Fruit fly (Drosophila melanogaster) whole organism, embryonic: ENCODE results near the gene Egfrap.

Source experiments
- Blimp-1 ChIP-seq: fragments of 200-800 bp; sonication (Bioruptor generic); optimal IDR thresholded peaks from 3 replicates; lab custom pipeline; 2018; ENCODE audit warnings: missing biosample characterization, missing genetic modification characterization, mild to moderate bottlenecking, moderate library complexity, missing genetic modification reagents
- CG11504 ChIP-seq: fragments of 200-800 bp; sonication (Bioruptor generic); optimal IDR thresholded peaks from 3 replicates; lab custom pipeline; 2019; ENCODE audit warnings: missing biosample characterization, mild to moderate bottlenecking, missing genetic modification characterization, moderate library complexity
- CG13424 ChIP-seq: fragments of 200-800 bp; sonication (Bioruptor generic); optimal IDR thresholded peaks from 2 replicates; lab custom pipeline; 2019; ENCODE audit warnings: missing biosample characterization, mild to moderate bottlenecking, missing genetic modification characterization, moderate library complexity
- CG14050 ChIP-seq: fragments of 200-800 bp; sonication (Bioruptor generic); IDR thresholded peaks from 3 replicates; pipeline ENCODE4 v1.3.6; 2022; ENCODE audit warnings: missing biosample characterization, missing genetic modification characterization
- CG1529 ChIP-seq: fragments of 200-800 bp; sonication (Bioruptor generic); optimal IDR thresholded peaks from 3 replicates; lab custom pipeline; 2018; ENCODE audit warnings: missing biosample characterization, missing genetic modification characterization
- CG15601 ChIP-seq: fragments of 200-800 bp; sonication (Bioruptor generic); optimal IDR thresholded peaks from 3 replicates; lab custom pipeline; 2019; ENCODE audit warnings: missing biosample characterization, mild to moderate bottlenecking, missing genetic modification characterization, moderate library complexity
- CG15696 ChIP-seq: fragments of 200-800 bp; sonication (Bioruptor generic); optimal IDR thresholded peaks from 2 replicates; lab custom pipeline; 2019; ENCODE audit warnings: missing biosample characterization, mild to moderate bottlenecking, missing genetic modification characterization, moderate library complexity
- CG17328 ChIP-seq: fragments of 200-800 bp; sonication (Bioruptor generic); IDR thresholded peaks from 2 replicates; pipeline ENCODE4 v1.3.6; 2022; ENCODE audit warnings: missing biosample characterization, missing genetic modification characterization
- CG18599 ChIP-seq: fragments of 200-800 bp; sonication (Bioruptor generic); optimal IDR thresholded peaks from 3 replicates; lab custom pipeline; 2017; ENCODE audit warnings: missing biosample characterization, missing genetic modification characterization, mild to moderate bottlenecking, moderate library complexity, missing genetic modification reagents
- CG30020 ChIP-seq: fragments of 200-800 bp; optimal IDR thresholded peaks from 2 replicates; lab custom pipeline; 2019; ENCODE audit warnings: missing biosample characterization, mild to moderate bottlenecking, missing genetic modification characterization, moderate library complexity
- CG31224 ChIP-seq: fragments of 200-800 bp; sonication (Bioruptor generic); IDR thresholded peaks from 2 replicates; pipeline ENCODE4 v1.3.6; 2022; ENCODE audit warnings: missing biosample characterization, missing genetic modification characterization
- CG34376 ChIP-seq: fragments of 200-800 bp; sonication (Bioruptor generic); optimal IDR thresholded peaks from 2 replicates; lab custom pipeline; 2018; ENCODE audit warnings: missing biosample characterization, mild to moderate bottlenecking, missing genetic modification characterization
- CG4282 ChIP-seq: fragments of 200-800 bp; sonication (Bioruptor generic); optimal IDR thresholded peaks from 2 replicates; lab custom pipeline; 2016; ENCODE audit warnings: missing biosample characterization, missing genetic modification characterization
- CG4707 ChIP-seq: fragments of 200-800 bp; sonication (Bioruptor generic); optimal IDR thresholded peaks from 2 replicates; lab custom pipeline; 2018; ENCODE audit warnings: missing biosample characterization, mild to moderate bottlenecking, missing genetic modification characterization, moderate library complexity
- CG5180 ChIP-seq: fragments of 200-800 bp; sonication (Bioruptor generic); optimal IDR thresholded peaks from 3 replicates; lab custom pipeline; 2017; ENCODE audit warnings: missing biosample characterization, missing genetic modification characterization, mild to moderate bottlenecking, moderate library complexity, missing genetic modification reagents
- CG6683 ChIP-seq: fragments of 200-800 bp; sonication (Bioruptor generic); optimal IDR thresholded peaks from 2 replicates; lab custom pipeline; 2017; ENCODE audit warnings: missing biosample characterization, mild to moderate bottlenecking, missing genetic modification characterization, missing genetic modification reagents
- CG6791 ChIP-seq: fragments of 200-800 bp; sonication (Bioruptor generic); IDR thresholded peaks from 3 replicates; pipeline ENCODE4 v1.3.6; 2022; ENCODE audit warnings: missing biosample characterization, missing genetic modification characterization; ENCODE audit not compliant: partially characterized antibody
- CG7556 ChIP-seq: fragments of 200-800 bp; sonication (Bioruptor generic); optimal IDR thresholded peaks from 2 replicates; lab custom pipeline; 2017; ENCODE audit warnings: missing biosample characterization, mild to moderate bottlenecking, missing genetic modification characterization
- CTCF ChIP-seq: fragments of 200-800 bp; sonication (Bioruptor generic); optimal IDR thresholded peaks from 2 replicates; lab custom pipeline; 2017; ENCODE audit warnings: missing biosample characterization, mild to moderate bottlenecking, missing genetic modification characterization, moderate library complexity
- D ChIP-seq, 2 experiments: fragments of 200-800 bp in 1 of 2; fragments of >200 bp in 1 of 2; sonication (Bioruptor generic) in 1 of 2; optimal IDR thresholded peaks; 2 replicates in 1 of 2; 3 replicates in 1 of 2; lab custom pipeline; 2017; ENCODE audit warnings: mild to moderate bottlenecking in 1 of 2, missing biosample characterization in 1 of 2, missing genetic modification characterization in 1 of 2, missing genetic modification reagents in 1 of 2
- D19A ChIP-seq: fragments of 200-800 bp; optimal IDR thresholded peaks from 3 replicates; lab custom pipeline; 2019; ENCODE audit warnings: missing biosample characterization, mild to moderate bottlenecking, missing genetic modification characterization, moderate library complexity
- Deaf1 ChIP-seq: fragments of 200-800 bp; optimal IDR thresholded peaks from 3 replicates; lab custom pipeline; 2019; ENCODE audit warnings: missing biosample characterization, mild to moderate bottlenecking, missing genetic modification characterization, moderate library complexity
- Drgx ChIP-seq: fragments of 200-800 bp; sonication (Bioruptor generic); IDR thresholded peaks from 2 replicates; pipeline ENCODE4 v1.3.6; 2022; ENCODE audit warnings: missing biosample characterization, missing genetic modification characterization
- Ets65A ChIP-seq: fragments of 200-800 bp; sonication (Bioruptor generic); peaks from one replicate; lab custom pipeline; 2016; ENCODE audit warnings: missing biosample characterization, missing genetic modification characterization
- Gug ChIP-seq: fragments of 200-800 bp; sonication (Bioruptor generic); IDR thresholded peaks from 4 replicates; pipeline ENCODE4 v1.3.6; 2022; ENCODE audit warnings: missing biosample characterization, missing genetic modification characterization
- HLHmδ ChIP-seq: fragments of 200-800 bp; sonication (Bioruptor generic); optimal IDR thresholded peaks from 2 replicates; lab custom pipeline; 2018; ENCODE audit warnings: missing biosample characterization, mild to moderate bottlenecking, missing genetic modification characterization, moderate library complexity
- Hr51 ChIP-seq, 2 experiments: fragments of 200-800 bp; sonication (Bioruptor generic); optimal IDR thresholded peaks; 2 replicates in 1 of 2; 3 replicates in 1 of 2; lab custom pipeline; 2016 to 2018; ENCODE audit warnings: missing biosample characterization in 2 of 2, missing genetic modification characterization in 2 of 2, mild to moderate bottlenecking in 1 of 2, moderate library complexity in 1 of 2
- Mes4 ChIP-seq: fragments of 200-800 bp; sonication (Bioruptor generic); optimal IDR thresholded peaks from 2 replicates; lab custom pipeline; 2016; ENCODE audit warnings: missing biosample characterization, missing genetic modification characterization
- Usf ChIP-seq: fragments of 200-800 bp; sonication (Bioruptor generic); optimal IDR thresholded peaks from 2 replicates; lab custom pipeline; 2017; ENCODE audit warnings: missing genotype, missing biosample characterization, missing genetic modification characterization
- br ChIP-seq: fragments of >200 bp; optimal IDR thresholded peaks from 2 replicates; lab custom pipeline; 2017
- cg ChIP-seq: fragments of 200-800 bp; sonication (Bioruptor generic); optimal IDR thresholded peaks from 3 replicates; lab custom pipeline; 2019; ENCODE audit warnings: missing biosample characterization, mild to moderate bottlenecking, missing genetic modification characterization, moderate library complexity
- chif ChIP-seq, 2 experiments: fragments of 200-800 bp; sonication (Bioruptor generic); optimal IDR thresholded peaks; 3 replicates each; lab custom pipeline; 2016; ENCODE audit warnings: missing biosample characterization in 2 of 2, missing genetic modification characterization in 2 of 2
- crol ChIP-seq: fragments of 200-800 bp; sonication (Bioruptor generic); IDR thresholded peaks from 2 replicates; pipeline ENCODE4 v1.3.6; 2022; ENCODE audit warnings: missing biosample characterization, missing genetic modification characterization
- mirr ChIP-seq: fragments of 200-800 bp; sonication (Bioruptor generic); optimal IDR thresholded peaks from 3 replicates; lab custom pipeline; 2018; ENCODE audit warnings: missing biosample characterization, mild to moderate bottlenecking, missing genetic modification characterization
- mld ChIP-seq: fragments of 200-800 bp; sonication (Bioruptor generic); IDR thresholded peaks from 3 replicates; pipeline ENCODE4 v1.3.6; 2022; ENCODE audit warnings: missing biosample characterization, missing genetic modification characterization; ENCODE audit not compliant: partially characterized antibody
- nom ChIP-seq: fragments of 200-800 bp; sonication (Bioruptor generic); optimal IDR thresholded peaks from 2 replicates; lab custom pipeline; 2017; ENCODE audit warnings: missing biosample characterization, missing genetic modification characterization, mild to moderate bottlenecking, moderate library complexity, missing genetic modification reagents
- onecut ChIP-seq: fragments of 200-800 bp; sonication (Bioruptor generic); IDR thresholded peaks from 2 replicates; pipeline ENCODE4 v1.3.6; 2022; ENCODE audit warnings: missing biosample characterization, missing genetic modification characterization
- pan ChIP-seq, 4 experiments: fragments of >200 bp in 3 of 4; fragments of 200-800 bp in 1 of 4; sonication (Bioruptor generic) in 1 of 4; optimal IDR thresholded peaks in 3 of 4; IDR thresholded peaks in 1 of 4; 2 replicates each; pipeline versions ENCODE4 v1.3.6 to Lab custom; 2017 to 2022; ENCODE audit warnings: missing biosample characterization in 2 of 4, missing genetic modification characterization in 2 of 4, mixed read lengths in 1 of 4
- phol ChIP-seq: fragments of 200-800 bp; sonication (Bioruptor generic); optimal IDR thresholded peaks from 3 replicates; lab custom pipeline; 2018; ENCODE audit warnings: missing biosample characterization, mild to moderate bottlenecking, missing genetic modification characterization, moderate library complexity
- psq ChIP-seq: fragments of 200-800 bp; sonication (Bioruptor generic); optimal IDR thresholded peaks from 2 replicates; lab custom pipeline; 2017; ENCODE audit warnings: missing biosample characterization, missing genetic modification characterization
- sens ChIP-seq: fragments of 200-800 bp; sonication (Bioruptor generic); peaks from one replicate; lab custom pipeline; 2016; ENCODE audit warnings: missing biosample characterization, missing genetic modification characterization
- sima ChIP-seq: fragments of 200-800 bp; sonication (Bioruptor generic); optimal IDR thresholded peaks from 2 replicates; lab custom pipeline; 2016; ENCODE audit warnings: missing biosample characterization, missing genetic modification characterization
- tll ChIP-seq, 2 experiments: fragments of 200-800 bp in 1 of 2; fragments of >200 bp in 1 of 2; sonication (Bioruptor generic) in 1 of 2; optimal IDR thresholded peaks; 2 replicates each; lab custom pipeline; 2017 to 2019; ENCODE audit warnings: missing biosample characterization in 2 of 2, missing genetic modification characterization in 2 of 2, mild to moderate bottlenecking in 1 of 2, moderate library complexity in 1 of 2
- tx ChIP-seq: fragments of 200-800 bp; sonication (Bioruptor generic); optimal IDR thresholded peaks from 2 replicates; lab custom pipeline; 2016; ENCODE audit warnings: missing biosample characterization, missing genetic modification characterization
- unpg ChIP-seq: fragments of 200-800 bp; sonication (Bioruptor generic); optimal IDR thresholded peaks from 3 replicates; lab custom pipeline; 2018; ENCODE audit warnings: missing biosample characterization, mild to moderate bottlenecking, missing genetic modification characterization, moderate library complexity
- vnd ChIP-seq: fragments of 200-800 bp; sonication (Bioruptor generic); IDR thresholded peaks from 3 replicates; pipeline ENCODE4 v1.3.6; 2022; ENCODE audit warnings: missing biosample characterization, missing genetic modification characterization; ENCODE audit not compliant: partially characterized antibody
- zen ChIP-seq: fragments of 200-800 bp; sonication (Bioruptor generic); optimal IDR thresholded peaks from 3 replicates; lab custom pipeline; 2018; ENCODE audit warnings: missing biosample characterization, mild to moderate bottlenecking, missing genetic modification characterization, moderate library complexity

Egfrap gene

DNA sequence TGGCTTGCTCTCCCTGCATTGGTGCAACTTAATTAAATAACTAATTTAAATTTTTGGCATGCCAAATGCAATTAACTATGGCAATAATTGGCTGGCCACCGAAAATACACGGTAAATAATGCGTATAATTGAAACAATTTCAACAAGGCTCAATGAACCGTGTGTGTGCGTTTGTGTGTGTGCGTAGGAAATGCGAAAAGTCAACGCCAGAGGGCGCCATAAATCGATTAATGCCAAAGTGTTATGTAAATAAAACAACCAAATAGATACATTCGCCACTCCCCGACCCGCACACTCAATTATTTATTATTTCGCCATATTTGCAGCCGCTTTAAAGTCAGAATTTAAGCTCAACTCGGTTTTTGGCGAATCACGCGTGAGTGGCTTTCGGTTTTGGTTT lies 6.7 kb upstream of the Egfrap start:
- TF ChIP-seq sens (peak; percentile 32), pan (optimal IDR thresholded peaks at IDR 0.05; lab: Kevin White, UChicago) (no peak), pan (GFP tag; optimal IDR thresholded peaks at IDR 0.05 in 1 of 2, IDR thresholded peaks at IDR 0.05 in 1 of 2) (no peak), Ets65A (GFP tag; lab: Kevin White, UChicago) (peak; percentile 61), onecut (GFP tag; lab: Robert Waterston, UW) (0 out of 2 replicates have a peak, but pooled peaks have one; percentile 6), CG34376 (GFP tag; lab: Kevin White, UChicago) (no peak), CTCF (peak; percentile 73), tll (GFP tag; optimal IDR thresholded peaks at IDR 0.05; lab: Kevin White, UChicago) (peak in 1 of 2 experiments; percentile 20)

DNA sequence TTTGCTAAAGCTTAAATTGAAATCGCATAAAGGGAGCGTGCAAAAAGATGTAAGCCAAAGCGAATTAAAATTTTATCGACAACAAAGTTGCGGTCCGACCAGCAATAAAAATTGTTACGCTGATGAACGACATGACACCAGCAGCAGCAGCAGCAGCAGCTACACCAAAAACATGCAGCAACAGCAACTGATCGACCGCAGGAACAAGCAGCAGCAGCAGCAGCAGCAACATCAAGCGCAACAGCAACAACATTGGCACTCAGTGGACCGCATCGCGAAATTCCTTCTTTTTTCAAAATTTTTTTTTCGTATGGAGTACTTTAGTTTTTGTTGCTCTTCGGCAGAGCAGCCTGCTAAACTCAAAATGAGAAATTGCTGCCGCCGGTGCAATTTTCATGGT lies 4.5 kb upstream of the Egfrap start:
- TF ChIP-seq CG4282 (GFP tag; lab: Kevin White, UChicago): no peak
- no peak for TF ChIP-seq br (lab: Kevin White, UChicago)
- TF ChIP-seq zen (tag; lab: Kevin White, UChicago): no peak
- no peak for TF ChIP-seq phol (tag; lab: Kevin White, UChicago)
- TF ChIP-seq Deaf1: no peak
- no peak for TF ChIP-seq CG30020
- no peak for TF ChIP-seq CG6791 (GFP tag; lab: Robert Waterston, UW)
- no peak for TF ChIP-seq CG6683 (GFP tag; lab: Kevin White, UChicago)
- no peak for TF ChIP-seq CG14050 (GFP tag; lab: Robert Waterston, UW)
- no peak for TF ChIP-seq mld
- no peak for TF ChIP-seq CG13424

DNA sequence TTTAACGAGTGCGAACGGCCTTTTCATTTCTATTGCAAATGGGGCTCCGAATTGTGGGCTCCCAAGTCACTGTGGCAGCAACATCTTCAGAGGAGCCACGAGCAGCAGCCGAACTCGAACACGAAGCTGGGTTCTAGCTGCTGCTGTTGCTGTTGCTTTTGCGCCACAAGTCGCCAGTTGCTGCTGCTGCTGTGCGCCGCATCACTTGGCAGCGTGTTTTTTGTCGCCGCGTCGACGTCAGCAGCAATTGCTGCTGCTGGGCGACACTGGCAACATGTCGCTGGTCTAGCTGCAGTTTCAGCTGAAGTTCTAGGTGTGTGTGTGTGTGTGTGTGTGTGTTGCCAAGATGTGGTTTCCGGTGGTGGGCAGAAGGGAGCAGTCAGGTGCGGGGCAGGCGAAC lies 2.1 kb upstream of the Egfrap start:
- TF ChIP-seq CG6791 (GFP tag; lab: Robert Waterston, UW): 0 out of 3 replicates have a peak, but pooled peaks have one; percentile 25
- TF ChIP-seq sima: no peak
- 0 out of 3 replicates have a peak, but pooled peaks have one; percentile 26 for TF ChIP-seq vnd
- peak; percentile 93 for TF ChIP-seq CG31224
- TF ChIP-seq nom (GFP tag; lab: Kevin White, UChicago): peak; percentile 44
- TF ChIP-seq cg (GFP tag; lab: Kevin White, UChicago): peak; percentile 8
- no peak for TF ChIP-seq D (optimal IDR thresholded peaks at IDR 0.05; lab: Kevin White, UChicago)
- no peak for TF ChIP-seq D (GFP tag; optimal IDR thresholded peaks at IDR 0.05; lab: Kevin White, UChicago)
- TF ChIP-seq D19A (tag; lab: Kevin White, UChicago): no peak
- no peak for TF ChIP-seq CG18599 (GFP tag; lab: Kevin White, UChicago)
- no peak for TF ChIP-seq mirr (GFP tag; lab: Kevin White, UChicago)
- peak; percentile 54 for TF ChIP-seq CG5180 (GFP tag; lab: Kevin White, UChicago)
- 0 out of 2 replicates have a peak, but pooled peaks have one; percentile 6 for TF ChIP-seq Drgx (GFP tag; lab: Robert Waterston, UW)
- TF ChIP-seq tx (GFP tag; lab: Kevin White, UChicago): no peak
- peak; percentile 90 for TF ChIP-seq Deaf1
- TF ChIP-seq HLHmδ: peak; percentile 19
- TF ChIP-seq CG17328 (GFP tag; lab: Robert Waterston, UW): no peak
- 0 out of 2 replicates have a peak, but pooled peaks have one; percentile 39 for TF ChIP-seq crol
- peak; percentile 98 for TF ChIP-seq CG11504 (tag; lab: Kevin White, UChicago)

DNA sequence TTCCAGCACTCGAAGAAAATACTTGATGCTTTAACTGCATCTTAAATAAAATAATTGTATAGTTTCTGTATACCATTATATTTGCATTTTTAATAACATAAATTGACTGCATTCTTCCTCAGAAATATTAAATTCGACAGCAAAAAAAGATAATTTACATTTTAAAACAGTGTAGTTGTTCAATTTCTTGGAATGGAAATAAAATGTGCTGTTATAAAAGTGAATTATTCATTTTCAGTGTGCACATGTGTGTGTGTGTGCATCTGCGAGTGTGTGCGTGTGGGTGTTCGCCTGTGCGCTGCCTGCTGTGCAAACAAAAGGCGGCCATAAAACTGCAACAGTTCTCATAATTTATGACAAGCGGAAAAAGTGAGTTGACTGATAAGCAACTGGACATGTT lies 1.7 kb upstream of the Egfrap start:
- TF ChIP-seq Gug (GFP tag; lab: Robert Waterston, UW) (no peak), chif (GFP tag; optimal IDR thresholded peaks at IDR 0.05; lab: Kevin White, UChicago) (no peak), Hr51 (GFP tag; optimal IDR thresholded peaks at IDR 0.05; lab: Kevin White, UChicago) (no peak), CG15601 (tag; lab: Kevin White, UChicago) (peak; percentile 32), Usf (GFP tag; lab: Kevin White, UChicago) (no peak), Blimp-1 (GFP tag; lab: Kevin White, UChicago) (peak; percentile 64), CG4707 (no peak), psq (GFP tag; lab: Kevin White, UChicago) (no peak), CG7556 (GFP tag; lab: Kevin White, UChicago) (peak; percentile 32), CG15696 (peak; percentile 36), Mes4 (GFP tag; lab: Kevin White, UChicago) (no peak), unpg (GFP tag; lab: Kevin White, UChicago) (peak; percentile 33), CG1529 (GFP tag; lab: Kevin White, UChicago) (peak; percentile 0)
